Fruit fly (Drosophila melanogaster) whole organism, prepupa: Measurements from ENCODE around the gene CG43658.

Experiments
- CG3032 ChIP-seq: fragments of 200-800 bp; optimal IDR thresholded peaks from 2 replicates; lab custom pipeline; 2019; ENCODE audit warnings: missing biosample characterization, mild to moderate bottlenecking, missing genetic modification characterization, moderate library complexity
- CG32006 ChIP-seq: fragments of 200-800 bp; sonication (Bioruptor generic); optimal IDR thresholded peaks from 3 replicates; lab custom pipeline; 2017; ENCODE audit warnings: missing biosample characterization, mild to moderate bottlenecking, missing genetic modification characterization
- CG3919 ChIP-seq: fragments of 200-800 bp; sonication (Bioruptor generic); optimal IDR thresholded peaks from 3 replicates; lab custom pipeline; 2016; ENCODE audit warnings: missing biosample characterization, missing genetic modification characterization
- CG6854 ChIP-seq: fragments of 200-800 bp; sonication (Bioruptor generic); optimal IDR thresholded peaks from 2 replicates; lab custom pipeline; 2017; ENCODE audit warnings: missing biosample characterization, mild to moderate bottlenecking, missing genetic modification characterization
- Eip93F ChIP-seq: fragments of 200-800 bp; sonication (Bioruptor generic); optimal IDR thresholded peaks from 2 replicates; lab custom pipeline; 2016; ENCODE audit warnings: missing biosample characterization, mild to moderate bottlenecking, missing genetic modification characterization
- Hr39 ChIP-seq: fragments of 200-800 bp; sonication (Bioruptor generic); optimal IDR thresholded peaks from 2 replicates; lab custom pipeline; 2016; ENCODE audit warnings: missing biosample characterization, missing genetic modification characterization
- OdsH ChIP-seq: fragments of 200-800 bp; sonication (Bioruptor generic); optimal IDR thresholded peaks from 3 replicates; lab custom pipeline; 2016; ENCODE audit warnings: missing biosample characterization, missing genetic modification characterization
- Smox ChIP-seq: fragments of 200-800 bp; sonication (Bioruptor generic); optimal IDR thresholded peaks from 3 replicates; lab custom pipeline; 2016; ENCODE audit warnings: missing biosample characterization, missing genetic modification characterization
- acj6 ChIP-seq: fragments of 200-800 bp; sonication (Bioruptor generic); optimal IDR thresholded peaks from 3 replicates; lab custom pipeline; 2016; ENCODE audit warnings: missing biosample characterization, missing genetic modification characterization

DNA sequence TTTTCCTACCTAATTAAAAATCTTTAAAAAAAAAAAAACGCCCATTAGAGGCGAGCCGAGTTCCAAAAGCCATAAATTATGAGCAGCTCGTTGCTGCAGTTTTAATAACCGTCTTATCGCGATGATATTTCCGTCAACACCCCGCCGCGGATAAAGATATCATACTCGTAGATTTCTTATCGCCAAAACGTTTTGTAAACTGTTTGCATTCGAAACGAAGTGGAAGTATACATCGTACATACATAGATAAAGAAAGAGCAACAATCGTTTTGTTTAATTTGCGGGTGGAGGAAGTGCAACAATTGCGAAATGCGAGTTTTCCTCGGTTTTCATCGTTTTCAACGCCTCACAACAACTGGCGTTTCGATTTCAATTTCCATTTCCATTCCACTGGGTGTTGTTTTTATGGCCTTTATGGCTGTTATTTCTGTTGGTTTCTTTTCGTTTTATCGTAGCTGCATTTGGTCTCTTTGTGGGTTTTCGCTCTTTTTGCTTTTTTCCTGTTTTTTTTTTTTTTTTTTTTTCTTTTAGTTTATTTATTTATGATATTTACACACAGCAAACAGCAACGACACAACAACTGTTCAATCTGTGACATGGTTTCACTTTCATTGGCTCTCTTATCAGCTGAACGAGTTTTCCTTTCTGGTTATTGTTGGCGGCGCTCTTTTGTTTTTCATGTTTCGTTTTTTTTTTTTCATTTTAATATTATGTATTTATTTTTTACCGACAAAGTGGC, 87.9 kb downstream of the CG43658 start:
- TF ChIP-seq CG3032 (peak; percentile 3), CG6854 (GFP tag; lab: Kevin White, UChicago) (no peak), acj6 (no peak), CG3919 (peak; percentile 24), Smox (GFP tag; lab: Kevin White, UChicago) (no peak), Eip93F (GFP tag; lab: Kevin White, UChicago) (no peak), Hr39 (GFP tag; lab: Kevin White, UChicago) (no peak), CG32006 (GFP tag; lab: Kevin White, UChicago) (no peak), OdsH (GFP tag; lab: Kevin White, UChicago) (no peak)
